Fruit fly (Drosophila melanogaster) whole organism, embryonic: ENCODE data around the gene RhoGDI.

Source experiments
- Antp ChIP-seq: fragments of 200-800 bp; sonication (Bioruptor generic); optimal IDR thresholded peaks from 3 replicates; lab custom pipeline; 2016; ENCODE audit warnings: missing biosample characterization, missing genetic modification characterization
- CG12104 ChIP-seq: fragments of 200-800 bp; sonication (Bioruptor generic); optimal IDR thresholded peaks from 3 replicates; lab custom pipeline; 2016; ENCODE audit warnings: missing biosample characterization, missing genetic modification characterization
- CG12659 ChIP-seq: fragments of 200-800 bp; sonication (Bioruptor generic); optimal IDR thresholded peaks from 3 replicates; lab custom pipeline; 2017; ENCODE audit warnings: mild to moderate bottlenecking, missing biosample characterization, missing genetic modification reagents, missing genetic modification characterization
- CG14014 ChIP-seq: fragments of 200-800 bp; sonication (Bioruptor generic); IDR thresholded peaks from 2 replicates; pipeline ENCODE4 v1.3.6; 2022; ENCODE audit warnings: missing biosample characterization, missing genetic modification characterization
- CG14050 ChIP-seq: fragments of 200-800 bp; sonication (Bioruptor generic); IDR thresholded peaks from 3 replicates; pipeline ENCODE4 v1.3.6; 2022; ENCODE audit warnings: missing biosample characterization, missing genetic modification characterization
- CG15073 ChIP-seq: fragments of 200-800 bp; sonication (Bioruptor generic); optimal IDR thresholded peaks from 2 replicates; lab custom pipeline; 2016; ENCODE audit warnings: missing biosample characterization, missing genetic modification characterization
- CG17359 ChIP-seq: fragments of 200-800 bp; sonication (Bioruptor generic); optimal IDR thresholded peaks from 3 replicates; lab custom pipeline; 2018; ENCODE audit warnings: missing biosample characterization, mild to moderate bottlenecking, missing genetic modification characterization, moderate library complexity
- CG18011 ChIP-seq: fragments of 200-800 bp; sonication (Bioruptor generic); optimal IDR thresholded peaks from 2 replicates; lab custom pipeline; 2017; ENCODE audit warnings: missing biosample characterization, missing genetic modification characterization, mild to moderate bottlenecking, moderate library complexity, missing genotype
- CG18262 ChIP-seq: fragments of 200-800 bp; optimal IDR thresholded peaks from 3 replicates; lab custom pipeline; 2019; ENCODE audit warnings: missing biosample characterization, mild to moderate bottlenecking, missing genetic modification characterization, moderate library complexity
- CG2202 ChIP-seq: fragments of 200-800 bp; sonication (Bioruptor generic); optimal IDR thresholded peaks from 2 replicates; lab custom pipeline; 2018; ENCODE audit warnings: missing biosample characterization, mild to moderate bottlenecking, missing genetic modification characterization
- CG30020 ChIP-seq: fragments of 200-800 bp; optimal IDR thresholded peaks from 2 replicates; lab custom pipeline; 2019; ENCODE audit warnings: missing biosample characterization, mild to moderate bottlenecking, missing genetic modification characterization, moderate library complexity
- CG34376 ChIP-seq: fragments of 200-800 bp; sonication (Bioruptor generic); optimal IDR thresholded peaks from 2 replicates; lab custom pipeline; 2018; ENCODE audit warnings: missing biosample characterization, mild to moderate bottlenecking, missing genetic modification characterization
- CG34422 ChIP-seq: fragments of 200-800 bp; sonication (Bioruptor generic); IDR thresholded peaks from 3 replicates; pipeline ENCODE4 v1.3.6; 2022; ENCODE audit warnings: missing biosample characterization, missing genetic modification characterization
- CG3847 ChIP-seq: fragments of 200-800 bp; sonication (Bioruptor generic); IDR thresholded peaks from 2 replicates; pipeline ENCODE4 v1.3.6; 2022; ENCODE audit warnings: missing biosample characterization, missing genetic modification characterization
- CG6654 ChIP-seq: fragments of 200-800 bp; sonication (Bioruptor generic); optimal IDR thresholded peaks from 2 replicates; lab custom pipeline; 2017; ENCODE audit warnings: missing biosample characterization, mild to moderate bottlenecking, missing genetic modification characterization
- CG7786 ChIP-seq: fragments of 200-800 bp; sonication (Bioruptor generic); optimal IDR thresholded peaks from 2 replicates; lab custom pipeline; 2016; ENCODE audit warnings: missing biosample characterization, missing genetic modification characterization
- CHES-1-like ChIP-seq: fragments of 200-800 bp; sonication (Bioruptor generic); optimal IDR thresholded peaks from 2 replicates; lab custom pipeline; 2016; ENCODE audit warnings: missing biosample characterization, missing genetic modification characterization
- Dip3 ChIP-seq: fragments of 200-800 bp; sonication (Bioruptor generic); optimal IDR thresholded peaks from 3 replicates; lab custom pipeline; 2016; ENCODE audit warnings: missing biosample characterization, missing genetic modification characterization
- Ets65A ChIP-seq: fragments of 200-800 bp; sonication (Bioruptor generic); peaks from one replicate; lab custom pipeline; 2016; ENCODE audit warnings: missing biosample characterization, missing genetic modification characterization
- Gug ChIP-seq: fragments of 200-800 bp; sonication (Bioruptor generic); IDR thresholded peaks from 4 replicates; pipeline ENCODE4 v1.3.6; 2022; ENCODE audit warnings: missing biosample characterization, missing genetic modification characterization
- H2.0 ChIP-seq: fragments of 200-800 bp; sonication (Bioruptor generic); IDR thresholded peaks from 2 replicates; pipeline ENCODE4 v1.3.6; 2022; ENCODE audit warnings: missing biosample characterization, missing genetic modification characterization
- Hsf ChIP-seq: fragments of 200-800 bp; sonication (Bioruptor generic); optimal IDR thresholded peaks from 3 replicates; lab custom pipeline; 2016; ENCODE audit warnings: missing biosample characterization, missing genetic modification characterization
- Mrtf ChIP-seq: fragments of 200-800 bp; sonication (Bioruptor generic); IDR thresholded peaks from 3 replicates; pipeline ENCODE4 v1.3.6; 2022; ENCODE audit warnings: missing biosample characterization, missing genetic modification characterization
- Sox102F ChIP-seq: fragments of 200-800 bp; sonication (Bioruptor generic); optimal IDR thresholded peaks from 2 replicates; lab custom pipeline; 2018; ENCODE audit warnings: missing biosample characterization, mild to moderate bottlenecking, missing genetic modification characterization, moderate library complexity
- Trl ChIP-seq, 3 experiments: fragments of >200 bp in 2 of 3; fragments of 200-800 bp in 1 of 3; sonication (Bioruptor generic) in 1 of 3; optimal IDR thresholded peaks; 2 replicates in 1 of 3; 3 replicates in 2 of 3; lab custom pipeline; 2016 to 2017; ENCODE audit warnings: missing biosample characterization in 1 of 3, missing genetic modification characterization in 1 of 3
- Xbp1 ChIP-seq: fragments of 200-800 bp; sonication (Bioruptor generic); optimal IDR thresholded peaks from 3 replicates; lab custom pipeline; 2016; ENCODE audit warnings: missing biosample characterization, mild to moderate bottlenecking, missing genetic modification characterization
- Xrp1 ChIP-seq: fragments of 200-800 bp; sonication (Bioruptor generic); IDR thresholded peaks from 2 replicates; pipeline ENCODE4 v1.3.6; 2022; ENCODE audit warnings: missing biosample characterization, missing genetic modification characterization
- bcd ChIP-seq: fragments of 200-800 bp; sonication (Bioruptor generic); optimal IDR thresholded peaks from 2 replicates; lab custom pipeline; 2017; ENCODE audit warnings: missing biosample characterization, mild to moderate bottlenecking, missing genetic modification characterization
- chinmo ChIP-seq: fragments of 200-800 bp; sonication (Bioruptor generic); IDR thresholded peaks from 4 replicates; pipeline ENCODE4 v1.3.6; 2022; ENCODE audit warnings: missing biosample characterization, missing genetic modification characterization; ENCODE audit not compliant: partially characterized antibody
- danr ChIP-seq: fragments of 200-800 bp; sonication (Bioruptor generic); IDR thresholded peaks from 2 replicates; pipeline ENCODE4 v1.3.6; 2022; ENCODE audit warnings: missing biosample characterization, missing genetic modification characterization
- dimm ChIP-seq: fragments of 200-800 bp; sonication (Bioruptor generic); IDR thresholded peaks from 2 replicates; pipeline ENCODE4 v1.3.6; 2022; ENCODE audit warnings: missing biosample characterization, missing genetic modification characterization
- disco-r ChIP-seq: fragments of 200-800 bp; sonication (Bioruptor generic); optimal IDR thresholded peaks from 2 replicates; lab custom pipeline; 2016; ENCODE audit warnings: missing biosample characterization, missing genetic modification characterization
- ems ChIP-seq: fragments of 200-800 bp; sonication (Bioruptor generic); optimal IDR thresholded peaks from 3 replicates; lab custom pipeline; 2016; ENCODE audit warnings: missing biosample characterization, missing genetic modification characterization
- gem ChIP-seq: fragments of 200-800 bp; sonication (Bioruptor generic); optimal IDR thresholded peaks from 2 replicates; lab custom pipeline; 2019; ENCODE audit warnings: missing biosample characterization, mild to moderate bottlenecking, missing genetic modification characterization, moderate library complexity
- ken ChIP-seq: fragments of 200-800 bp; sonication (Bioruptor generic); IDR thresholded peaks from 3 replicates; pipeline ENCODE4 v1.3.6; 2022; ENCODE audit warnings: missing biosample characterization, missing genetic modification characterization
- lab ChIP-seq: fragments of 200-800 bp; sonication (Bioruptor generic); optimal IDR thresholded peaks from 3 replicates; lab custom pipeline; 2017; ENCODE audit warnings: missing biosample characterization, missing genetic modification characterization, mild to moderate bottlenecking, moderate library complexity, missing genetic modification reagents
- lov ChIP-seq, 2 experiments: fragments of 200-800 bp in 1 of 2; fragments of >200 bp in 1 of 2; sonication (Bioruptor generic) in 1 of 2; IDR thresholded peaks in 1 of 2; optimal IDR thresholded peaks in 1 of 2; 2 replicates in 1 of 2; 3 replicates in 1 of 2; pipeline versions ENCODE4 v1.3.6 to Lab custom; 2017 to 2022; ENCODE audit warnings: missing biosample characterization in 1 of 2, missing genetic modification characterization in 1 of 2
- oc ChIP-seq: fragments of 200-800 bp; sonication (Bioruptor generic); optimal IDR thresholded peaks from 2 replicates; lab custom pipeline; 2018; ENCODE audit warnings: missing biosample characterization, mild to moderate bottlenecking, missing genetic modification characterization, moderate library complexity
- org-1 ChIP-seq: fragments of 200-800 bp; sonication (Bioruptor generic); optimal IDR thresholded peaks from 2 replicates; lab custom pipeline; 2017; ENCODE audit warnings: missing biosample characterization, missing genetic modification characterization
- otp ChIP-seq: fragments of 200-800 bp; sonication (Bioruptor generic); IDR thresholded peaks from 3 replicates; pipeline ENCODE4, ENCODE4 v1.3.6; 2022; ENCODE audit warnings: missing biosample characterization, missing genetic modification characterization
- pzg ChIP-seq: fragments of 200-800 bp; sonication (Bioruptor generic); optimal IDR thresholded peaks from 3 replicates; lab custom pipeline; 2018; ENCODE audit warnings: missing biosample characterization, mild to moderate bottlenecking, missing genetic modification characterization, moderate library complexity
- ranshi ChIP-seq: fragments of 200-800 bp; sonication (Bioruptor generic); IDR thresholded peaks from 2 replicates; pipeline ENCODE4 v1.3.6; 2022; ENCODE audit warnings: missing biosample characterization, missing genetic modification characterization
- salm ChIP-seq: fragments of 200-800 bp; sonication (Bioruptor generic); optimal IDR thresholded peaks from 2 replicates; lab custom pipeline; 2018; ENCODE audit warnings: missing biosample characterization, mild to moderate bottlenecking, missing genetic modification characterization
- schlank ChIP-seq: fragments of 200-800 bp; sonication (Bioruptor generic); optimal IDR thresholded peaks from 2 replicates; lab custom pipeline; 2018; ENCODE audit warnings: missing biosample characterization, mild to moderate bottlenecking, missing genetic modification characterization
- sens ChIP-seq: fragments of 200-800 bp; sonication (Bioruptor generic); peaks from one replicate; lab custom pipeline; 2016; ENCODE audit warnings: missing biosample characterization, missing genetic modification characterization
- slbo ChIP-seq: fragments of 200-800 bp; sonication (Bioruptor generic); IDR thresholded peaks from 2 replicates; pipeline ENCODE4 v1.3.6; 2022; ENCODE audit warnings: missing biosample characterization, missing genetic modification characterization
- trh ChIP-seq: fragments of 200-800 bp; sonication (Bioruptor generic); optimal IDR thresholded peaks from 2 replicates; lab custom pipeline; 2016; ENCODE audit warnings: missing biosample characterization, missing genetic modification characterization
- ttk ChIP-seq: fragments of 200-800 bp; sonication (Bioruptor generic); IDR thresholded peaks from 2 replicates; pipeline ENCODE4 v2.1.2; 2022; ENCODE audit warnings: missing biosample characterization, missing genetic modification characterization
- wdn ChIP-seq: fragments of 200-800 bp; sonication (Bioruptor generic); IDR thresholded peaks from 2 replicates; pipeline ENCODE4 v1.3.6; 2022; ENCODE audit warnings: missing biosample characterization, missing genetic modification characterization
- zfh2 ChIP-seq: fragments of 200-800 bp; sonication (Bioruptor generic); optimal IDR thresholded peaks from 2 replicates; lab custom pipeline; 2016; ENCODE audit warnings: missing biosample characterization, missing genetic modification characterization

The RhoGDI gene

DNA sequence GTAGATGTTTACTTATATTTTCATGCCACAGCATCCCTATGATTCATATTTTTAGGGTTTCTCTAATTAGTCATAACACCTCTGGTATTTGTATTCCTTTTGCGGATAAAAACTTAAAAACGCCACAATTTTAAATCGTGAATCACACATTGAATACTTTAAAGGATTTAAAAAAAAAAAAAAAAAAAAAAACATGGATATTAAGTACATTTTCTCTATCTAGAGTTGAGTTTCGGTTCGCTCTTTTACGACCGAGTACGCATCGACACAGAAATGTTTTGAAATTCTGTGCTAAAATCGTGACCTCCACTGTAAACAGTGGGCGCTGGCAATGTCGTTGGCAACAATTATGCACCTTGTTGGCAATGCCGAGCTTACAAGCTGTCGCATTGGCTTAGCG is 23.1 kb upstream of the RhoGDI start (continued):
- TF ChIP-seq wdn = no peak
- peak; percentile 24 for TF ChIP-seq CG7786 (GFP tag; lab: Kevin White, UChicago)
- TF ChIP-seq Hsf = peak; percentile 40
- TF ChIP-seq lab (GFP tag; lab: Kevin White, UChicago) = peak; percentile 11
- no peak for TF ChIP-seq trh
- TF ChIP-seq disco-r (GFP tag; lab: Kevin White, UChicago) = no peak
- peak; percentile 5 for TF ChIP-seq CG18262 (tag; lab: Kevin White, UChicago)
- TF ChIP-seq CG30020 (tag; lab: Kevin White, UChicago) = no peak
- no peak for TF ChIP-seq CG14050 (GFP tag; lab: Robert Waterston, UW)
- TF ChIP-seq CHES-1-like (GFP tag; lab: Kevin White, UChicago) = peak; percentile 26
- no peak for TF ChIP-seq schlank
- 0 out of 2 replicates have a peak, but pooled peaks have one; percentile 8 for TF ChIP-seq H2.0 (GFP tag; lab: Robert Waterston, UW)
- peak; percentile 54 for TF ChIP-seq slbo (GFP tag; lab: Robert Waterston, UW)
- no peak for TF ChIP-seq lov (optimal IDR thresholded peaks at IDR 0.05; lab: Kevin White, UChicago)
- TF ChIP-seq lov (GFP tag; IDR thresholded peaks at IDR 0.05; lab: Robert Waterston, UW) = no peak
- TF ChIP-seq ranshi = 0 out of 2 replicates have a peak, but pooled peaks have one; percentile 20
- no peak for TF ChIP-seq CG2202 (tag; lab: Kevin White, UChicago)
- 0 out of 2 replicates have a peak, but pooled peaks have one; percentile 10 for TF ChIP-seq Xrp1
- TF ChIP-seq danr (GFP tag; lab: Robert Waterston, UW) = no peak
- peak; percentile 28 for TF ChIP-seq gem
- TF ChIP-seq oc = no peak
- no peak for TF ChIP-seq CG12659 (GFP tag; lab: Kevin White, UChicago)
- no peak for TF ChIP-seq Mrtf (GFP tag; lab: Robert Waterston, UW)
- peak; percentile 31 for TF ChIP-seq Dip3
- no peak for TF ChIP-seq pzg (GFP tag; lab: Kevin White, UChicago)
- no peak for TF ChIP-seq ttk
- no peak for TF ChIP-seq CG12104 (GFP tag; lab: Kevin White, UChicago)
- no peak for TF ChIP-seq CG17359 (tag; lab: Kevin White, UChicago)
- TF ChIP-seq ems (GFP tag; lab: Kevin White, UChicago) = peak; percentile 14
- TF ChIP-seq chinmo (GFP tag; lab: Robert Waterston, UW) = no peak
- TF ChIP-seq Xbp1 (GFP tag; lab: Kevin White, UChicago) = peak; percentile 40
- TF ChIP-seq CG18011 (GFP tag; lab: Kevin White, UChicago) = no peak
- 0 out of 3 replicates have a peak, but pooled peaks have one; percentile 14 for TF ChIP-seq otp (GFP tag; lab: Robert Waterston, UW)
- no peak for TF ChIP-seq CG34422
- peak; percentile 35 for TF ChIP-seq Sox102F (GFP tag; lab: Kevin White, UChicago)
- peak; percentile 23; the same call in 1 of the 2 replicates for TF ChIP-seq CG14014 (GFP tag; lab: Robert Waterston, UW)
- no peak for TF ChIP-seq Antp (GFP tag; lab: Kevin White, UChicago)
- TF ChIP-seq CG6654 (GFP tag; lab: Kevin White, UChicago) = no peak
- peak; percentile 23 for TF ChIP-seq Ets65A (GFP tag; lab: Kevin White, UChicago)
- TF ChIP-seq org-1 = no peak
- TF ChIP-seq CG15073 (GFP tag; lab: Kevin White, UChicago) = no peak
- peak; percentile 72 for TF ChIP-seq sens (GFP tag; lab: Kevin White, UChicago)
- peak; percentile 31 for TF ChIP-seq zfh2 (GFP tag; lab: Kevin White, UChicago)
- no peak for TF ChIP-seq CG34376 (GFP tag; lab: Kevin White, UChicago)
- no peak for TF ChIP-seq ken (GFP tag; lab: Robert Waterston, UW)
- TF ChIP-seq salm (tag; lab: Kevin White, UChicago) = no peak
- peak; percentile 4 for TF ChIP-seq bcd (GFP tag; lab: Kevin White, UChicago)
- no peak for TF ChIP-seq Trl (optimal IDR thresholded peaks at IDR 0.05; lab: Kevin White, UChicago)
- peak; percentile 4 for TF ChIP-seq Trl (GFP tag; optimal IDR thresholded peaks at IDR 0.05; lab: Kevin White, UChicago)
- 0 out of 2 replicates have a peak, but pooled peaks have one; percentile 22 for TF ChIP-seq CG3847 (GFP tag; lab: Robert Waterston, UW)
- peak; percentile 14; the same call in 1 of the 4 replicates for TF ChIP-seq Gug (GFP tag; lab: Robert Waterston, UW)
- no peak for TF ChIP-seq dimm (GFP tag; lab: Robert Waterston, UW)
